Fruit fly (Drosophila melanogaster): ENCODE data around the gene Pgk.

Pgk gene

DNA sequence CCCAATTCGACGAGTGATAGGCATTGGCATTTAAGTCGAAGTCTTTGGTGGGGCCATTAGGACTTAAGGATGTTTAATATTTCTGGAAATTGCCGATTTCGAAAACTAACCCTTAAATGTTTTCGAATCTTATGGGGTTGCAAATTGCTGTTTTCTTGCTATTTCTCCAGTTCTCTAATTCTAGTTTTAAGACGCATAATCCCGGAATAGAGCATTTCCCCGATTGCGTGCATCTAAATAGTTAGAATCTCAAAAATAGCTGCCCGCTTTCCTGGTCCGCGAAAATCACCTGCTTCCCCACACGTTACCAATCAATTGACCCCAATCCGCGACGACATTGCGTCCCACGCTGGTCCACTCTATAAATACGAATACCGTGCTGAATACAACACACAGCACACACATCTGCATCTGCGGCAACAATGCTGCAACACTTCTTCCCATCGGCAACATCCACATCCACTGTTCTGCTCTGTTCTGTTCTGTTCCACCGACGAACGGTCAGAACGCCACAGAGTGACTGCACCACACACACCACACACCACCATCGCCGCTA, 886 bp downstream of the Pgk start, which contains the start of gene Bacc (continued):
- peak; percentile 89 for TF ChIP-seq grau (tag; optimal IDR thresholded peaks at IDR 0.05)
- TF ChIP-seq CG5180 (GFP tag; optimal IDR thresholded peaks at IDR 0.05), result peak; percentile 61
- peak; percentile 70 for TF ChIP-seq pum (GFP tag; optimal IDR thresholded peaks at IDR 0.05)
- no peak for TF ChIP-seq dimm (GFP tag; IDR thresholded peaks at IDR 0.05)
- TF ChIP-seq pb (GFP tag; optimal IDR thresholded peaks at IDR 0.05), result peak; percentile 70
- TF ChIP-seq CG17568 (GFP tag; optimal IDR thresholded peaks at IDR 0.05), result peak; percentile 83
- peak; percentile 62 for TF ChIP-seq sima (GFP tag; optimal IDR thresholded peaks at IDR 0.05)
- TF ChIP-seq CG5245 (GFP tag; optimal IDR thresholded peaks at IDR 0.05), result peak; percentile 74
- no peak for TF ChIP-seq H2.0 (GFP tag; IDR thresholded peaks at IDR 0.05)
- TF ChIP-seq emc (GFP tag; optimal IDR thresholded peaks at IDR 0.05), result peak; percentile 73
- TF ChIP-seq CG2889 (GFP tag; IDR thresholded peaks at IDR 0.05), result no peak
- TF ChIP-seq CG2116 (GFP tag; optimal IDR thresholded peaks at IDR 0.05), result peak; percentile 33
- TF ChIP-seq jigr1 (GFP tag; IDR thresholded peaks at IDR 0.05), result no peak
- peak; percentile 83 for TF ChIP-seq CG12391 (tag; optimal IDR thresholded peaks at IDR 0.05)
- no peak for TF ChIP-seq crol (GFP tag; IDR thresholded peaks at IDR 0.05)
- TF ChIP-seq CG10565 (GFP tag; optimal IDR thresholded peaks at IDR 0.05), result peak; percentile 65
- peak; percentile 87 for TF ChIP-seq mam (GFP tag; optimal IDR thresholded peaks at IDR 0.05)
- TF ChIP-seq CG16815 (GFP tag; optimal IDR thresholded peaks at IDR 0.05), result peak; percentile 84
- TF ChIP-seq C15 (GFP tag; IDR thresholded peaks at IDR 0.05), result no peak
- TF ChIP-seq Ada2b (GFP tag; IDR thresholded peaks at IDR 0.05), result no peak
- peak; percentile 84 for TF ChIP-seq CG12219 (GFP tag; optimal IDR thresholded peaks at IDR 0.05)
- TF ChIP-seq D (optimal IDR thresholded peaks at IDR 0.05), result no peak
- TF ChIP-seq D (GFP tag; optimal IDR thresholded peaks at IDR 0.05), result peak; percentile 90
- peak; percentile 61 for TF ChIP-seq Jarid2 (GFP tag; optimal IDR thresholded peaks at IDR 0.05)
- TF ChIP-seq ewg (GFP tag; optimal IDR thresholded peaks at IDR 0.05), result peak; percentile 33
- TF ChIP-seq CG1603 (tag; optimal IDR thresholded peaks at IDR 0.05), result peak; percentile 64
- TF ChIP-seq stc (GFP tag; IDR thresholded peaks at IDR 0.05), result no peak
- no peak for TF ChIP-seq CG14860 (GFP tag; IDR thresholded peaks at IDR 0.05; ENCODE audit: partially characterized antibody)
- TF ChIP-seq Mes4 (GFP tag; optimal IDR thresholded peaks at IDR 0.05), result peak; percentile 79
- TF ChIP-seq Gug (GFP tag; IDR thresholded peaks at IDR 0.05), result peak; percentile 65; the same call in 2 of the 4 replicates
- peak; percentile 73 for TF ChIP-seq CG6765 (GFP tag; optimal IDR thresholded peaks at IDR 0.05)
- peak; percentile 50 for TF ChIP-seq kni (GFP tag; optimal IDR thresholded peaks at IDR 0.05)
- TF ChIP-seq CG6175 (GFP tag; IDR thresholded peaks at IDR 0.05), result no peak
- no peak for TF ChIP-seq Elba2 (GFP tag; optimal IDR thresholded peaks at IDR 0.05)
- TF ChIP-seq CG32767 (GFP tag; IDR thresholded peaks at IDR 0.05), result no peak
- TF ChIP-seq croc (GFP tag; conservative IDR thresholded peaks at IDR 0.05), result peak; percentile 38; the same call in 2 of the 3 replicates
- TF ChIP-seq CG30403 (GFP tag; optimal IDR thresholded peaks at IDR 0.05), result peak; percentile 93
- TF ChIP-seq crc (GFP tag; optimal IDR thresholded peaks at IDR 0.05), result peak; percentile 90
- peak; percentile 75 for TF ChIP-seq CG8944 (GFP tag; optimal IDR thresholded peaks at IDR 0.05)
- TF ChIP-seq lab (GFP tag; optimal IDR thresholded peaks at IDR 0.05), result peak; percentile 92
- TF ChIP-seq phol (tag; optimal IDR thresholded peaks at IDR 0.05), result peak; percentile 89
- peak; percentile 25 for TF ChIP-seq ac (GFP tag; optimal IDR thresholded peaks at IDR 0.05)
- TF ChIP-seq CG34224 (GFP tag; IDR thresholded peaks at IDR 0.05; ENCODE audit: partially characterized antibody), result no peak
- peak; percentile 84 for TF ChIP-seq Hand (GFP tag; optimal IDR thresholded peaks at IDR 0.05)
- no peak for TF ChIP-seq Sry-β (GFP tag; optimal IDR thresholded peaks at IDR 0.05)
- no peak for TF ChIP-seq CG15479 (GFP tag; optimal IDR thresholded peaks at IDR 0.05)
- TF ChIP-seq cas (GFP tag; IDR thresholded peaks at IDR 0.05), result no peak
- TF ChIP-seq Med (GFP tag), result peak; percentile 97
- TF ChIP-seq Sox100B (GFP tag; optimal IDR thresholded peaks at IDR 0.05), result peak; percentile 92
- TF ChIP-seq lbe (GFP tag; optimal IDR thresholded peaks at IDR 0.05), result peak; percentile 89
- TF ChIP-seq Hsf (GFP tag; optimal IDR thresholded peaks at IDR 0.05), result peak; percentile 89
